Worm (Caenorhabditis elegans) whole organism, L1 larva: Measurements from ENCODE around the gene lmbr-1.

Experiments
- C16A3.4 ChIP-seq: fragments of 150-350 bp; optimal IDR thresholded peaks from 2 replicates; lab custom pipeline; 2014; ENCODE audit warnings: missing biosample characterization, missing genetic modification characterization
- F16B12.6 ChIP-seq: fragments of 150-350 bp; optimal IDR thresholded peaks from 2 replicates; lab custom pipeline; 2014; ENCODE audit warnings: missing biosample characterization, missing genetic modification characterization
- aha-1 ChIP-seq: fragments of 150-350 bp; optimal IDR thresholded peaks from 2 replicates; lab custom pipeline; 2014; ENCODE audit warnings: missing biosample characterization, missing genetic modification characterization
- alr-1 ChIP-seq: fragments of 200-800 bp; sonication (Bioruptor generic); optimal IDR thresholded peaks from 2 replicates; lab custom pipeline; 2018; ENCODE audit warnings: borderline replicate concordance, mild to moderate bottlenecking, missing genetic modification characterization, missing compliant biosample characterization
- aly-2 ChIP-seq: fragments of 150-350 bp; optimal IDR thresholded peaks from 2 replicates; lab custom pipeline; 2014; ENCODE audit warnings: missing biosample characterization, missing genetic modification characterization
- ama-1 ChIP-seq: fragments of 150-350 bp; optimal IDR thresholded peaks from 2 replicates; lab custom pipeline; 2014
- blmp-1 ChIP-seq: fragments of 150-350 bp; optimal IDR thresholded peaks from 2 replicates; lab custom pipeline; 2014; ENCODE audit warnings: missing biosample characterization, missing genetic modification characterization
- ceh-63 ChIP-seq: fragments of 200-800 bp; sonication (Bioruptor generic); optimal IDR thresholded peaks from 2 replicates; lab custom pipeline; 2018; ENCODE audit warnings: mild to moderate bottlenecking, missing genetic modification characterization, missing compliant biosample characterization
- ceh-88 ChIP-seq: fragments of 200-800 bp; sonication (Bioruptor generic); IDR thresholded peaks from 2 replicates; pipeline ENCODE4 v1.3.6; 2022; ENCODE audit warnings: missing genetic modification characterization, missing compliant biosample characterization
- dsc-1 ChIP-seq: sonication (generic microtip); optimal IDR thresholded peaks from 2 replicates; lab custom pipeline; 2016; ENCODE audit warnings: mild to moderate bottlenecking, missing genetic modification characterization, missing compliant biosample characterization
- efl-1 ChIP-seq, 4 experiments: fragments of 150-350 bp; optimal IDR thresholded peaks in 3 of 4; peaks in 1 of 4; 1 replicate in 1 of 4; 2 replicates in 3 of 4; lab custom pipeline; 2014; ENCODE audit warnings: missing biosample characterization in 2 of 4, missing genetic modification characterization in 2 of 4, missing genetic modification reagents in 2 of 4
- efl-3 ChIP-seq: fragments of 200-800 bp; sonication (Bioruptor generic); optimal IDR thresholded peaks from 2 replicates; lab custom pipeline; 2018; ENCODE audit warnings: mild to moderate bottlenecking, missing genetic modification characterization, missing compliant biosample characterization
- egl-27 ChIP-seq, 2 experiments: fragments of 150-350 bp in 1 of 2; sonication (generic microtip); optimal IDR thresholded peaks; 3 replicates each; lab custom pipeline; 2017 to 2018; ENCODE audit warnings: missing biosample characterization in 2 of 2, missing genetic modification characterization in 2 of 2, missing genetic modification reagents in 2 of 2
- elt-2 ChIP-seq: sonication (generic microtip); optimal IDR thresholded peaks from 2 replicates; lab custom pipeline; 2016; ENCODE audit warnings: missing genetic modification characterization, mild to moderate bottlenecking, inconsistent platforms, missing compliant biosample characterization, missing genetic modification reagents
- elt-3 ChIP-seq, 6 experiments: fragments of 150-350 bp in 1 of 6; sonication (generic microtip); optimal IDR thresholded peaks; 2 replicates each; lab custom pipeline; 2017 to 2018; ENCODE audit warnings: missing biosample characterization in 6 of 6, missing genetic modification characterization in 6 of 6, inconsistent platforms in 1 of 6
- ets-5 ChIP-seq: fragments of 200-800 bp; sonication (Bioruptor generic); IDR thresholded peaks from 2 replicates; pipeline ENCODE4 v1.3.6; 2022; ENCODE audit warnings: missing genetic modification characterization, missing compliant biosample characterization
- fkh-10 ChIP-seq: sonication (generic microtip); optimal IDR thresholded peaks from 2 replicates; lab custom pipeline; 2017; ENCODE audit warnings: missing biosample characterization, missing genetic modification reagents, missing genetic modification characterization
- fkh-4 ChIP-seq: sonication (generic microtip); optimal IDR thresholded peaks from 2 replicates; lab custom pipeline; 2016; ENCODE audit warnings: missing compliant biosample characterization, missing genetic modification characterization, borderline replicate concordance
- hpl-2 ChIP-seq: fragments of 150-350 bp; optimal IDR thresholded peaks from 2 replicates; lab custom pipeline; 2014; ENCODE audit warnings: missing biosample characterization, missing genetic modification reagents, missing genetic modification characterization
- irx-1 ChIP-seq: sonication (generic microtip); optimal IDR thresholded peaks from 2 replicates; lab custom pipeline; 2016; ENCODE audit warnings: missing genetic modification characterization, missing compliant biosample characterization
- isw-1 ChIP-seq: fragments of 200-800 bp; sonication (Bioruptor generic); IDR thresholded peaks from 2 replicates; pipeline ENCODE4 v1.3.6; 2022; ENCODE audit warnings: missing genetic modification characterization, missing compliant biosample characterization
- lin-15B ChIP-seq: fragments of 150-350 bp; sonication (generic microtip); optimal IDR thresholded peaks from 3 replicates; lab custom pipeline; 2014; ENCODE audit warnings: missing biosample characterization, missing genetic modification characterization
- lin-35 ChIP-seq, 2 experiments: fragments of 150-350 bp; optimal IDR thresholded peaks; 2 replicates each; lab custom pipeline; 2014; ENCODE audit warnings: missing biosample characterization in 2 of 2, missing genetic modification characterization in 2 of 2, missing genetic modification reagents in 2 of 2
- lin-39 ChIP-seq: fragments of 150-350 bp; optimal IDR thresholded peaks from 2 replicates; lab custom pipeline; 2014; ENCODE audit warnings: missing biosample characterization, missing genetic modification reagents, missing genetic modification characterization
- lir-3 ChIP-seq: sonication (generic microtip); optimal IDR thresholded peaks from 2 replicates; lab custom pipeline; 2016; ENCODE audit warnings: mild to moderate bottlenecking, missing genetic modification characterization, moderate library complexity, missing compliant biosample characterization; ENCODE audit not compliant: poor library complexity
- lsy-2 ChIP-seq, 2 experiments: fragments of 150-350 bp; optimal IDR thresholded peaks; 2 replicates each; lab custom pipeline; 2014; ENCODE audit warnings: missing biosample characterization in 2 of 2, missing genetic modification characterization in 2 of 2
- mab-9 ChIP-seq: fragments of 200-800 bp; sonication (Bioruptor generic); IDR thresholded peaks from 2 replicates; pipeline ENCODE4 v1.3.6; 2022; ENCODE audit warnings: missing genetic modification reagents, missing genetic modification characterization, missing compliant biosample characterization
- nhr-12 ChIP-seq: sonication (generic microtip); optimal IDR thresholded peaks from 2 replicates; lab custom pipeline; 2017; ENCODE audit warnings: missing biosample characterization, missing genetic modification characterization
- nhr-19 ChIP-seq: fragments of 200-800 bp; sonication (Bioruptor generic); conservative IDR thresholded peaks from 2 replicates; pipeline ENCODE4 v1.3.6; 2022; ENCODE audit warnings: missing genetic modification characterization, missing compliant biosample characterization
- nhr-20 ChIP-seq: sonication (generic microtip); optimal IDR thresholded peaks from 2 replicates; lab custom pipeline; 2016; ENCODE audit warnings: mild to moderate bottlenecking, missing genetic modification characterization, missing compliant biosample characterization
- nhr-237 ChIP-seq: fragments of 150-350 bp; optimal IDR thresholded peaks from 2 replicates; lab custom pipeline; 2014; ENCODE audit warnings: missing biosample characterization, missing genetic modification characterization
- nhr-47 ChIP-seq: sonication (generic microtip); optimal IDR thresholded peaks from 2 replicates; lab custom pipeline; 2016; ENCODE audit warnings: mild to moderate bottlenecking, missing genetic modification characterization, moderate library complexity, missing compliant biosample characterization
- nhr-76 ChIP-seq: sonication (generic microtip); optimal IDR thresholded peaks from 2 replicates; lab custom pipeline; 2017; ENCODE audit warnings: missing biosample characterization, missing genetic modification characterization
- nhr-77 ChIP-seq: fragments of 150-350 bp; optimal IDR thresholded peaks from 2 replicates; lab custom pipeline; 2014; ENCODE audit warnings: missing biosample characterization, missing genetic modification characterization
- nhr-84 ChIP-seq: sonication (generic microtip); optimal IDR thresholded peaks from 2 replicates; lab custom pipeline; 2017; ENCODE audit warnings: missing biosample characterization, missing genetic modification characterization
- nhr-85 ChIP-seq: sonication (generic microtip); peaks from one replicate; lab custom pipeline; 2016; ENCODE audit warnings: missing genetic modification characterization, inconsistent platforms, missing compliant biosample characterization
- nhr-90 ChIP-seq: sonication (generic microtip); optimal IDR thresholded peaks from 2 replicates; lab custom pipeline; 2016; ENCODE audit warnings: mild to moderate bottlenecking, missing genetic modification characterization, missing compliant biosample characterization; ENCODE audit not compliant: poor library complexity
- pag-3 ChIP-seq: sonication (generic microtip); optimal IDR thresholded peaks from 2 replicates; lab custom pipeline; 2017; ENCODE audit warnings: missing genetic modification characterization, mild to moderate bottlenecking, missing compliant biosample characterization, antibody characterized with exemption, borderline replicate concordance; ENCODE audit not compliant: insufficient read depth
- pax-3 ChIP-seq: fragments of 200-800 bp; sonication (Bioruptor generic); optimal IDR thresholded peaks from 2 replicates; lab custom pipeline; 2018; ENCODE audit warnings: mild to moderate bottlenecking, missing genetic modification characterization, moderate library complexity, missing compliant biosample characterization
- pqm-1 ChIP-seq: sonication (generic microtip); optimal IDR thresholded peaks from 3 replicates; lab custom pipeline; 2017; ENCODE audit warnings: missing biosample characterization, missing genetic modification characterization
- skn-1 ChIP-seq: fragments of 150-350 bp; optimal IDR thresholded peaks from 2 replicates; lab custom pipeline; 2014; ENCODE audit warnings: missing biosample characterization, missing genetic modification characterization
- sox-4 ChIP-seq: sonication (generic microtip); optimal IDR thresholded peaks from 2 replicates; lab custom pipeline; 2016; ENCODE audit warnings: missing genetic modification characterization, missing compliant biosample characterization
- sptf-1 ChIP-seq: fragments of 150-350 bp; optimal IDR thresholded peaks from 2 replicates; lab custom pipeline; 2014; ENCODE audit warnings: missing biosample characterization, missing genetic modification characterization
- sup-37 ChIP-seq: fragments of 200-800 bp; sonication (Bioruptor generic); optimal IDR thresholded peaks from 2 replicates; lab custom pipeline; 2018; ENCODE audit warnings: mild to moderate bottlenecking, missing genetic modification characterization, missing compliant biosample characterization
- swsn-7 ChIP-seq: sonication (generic microtip); optimal IDR thresholded peaks from 2 replicates; lab custom pipeline; 2016; ENCODE audit warnings: missing genetic modification characterization, missing compliant biosample characterization
- tbx-2 ChIP-seq: sonication (generic microtip); optimal IDR thresholded peaks from 2 replicates; lab custom pipeline; 2016; ENCODE audit warnings: missing genetic modification characterization, missing compliant biosample characterization
- tlp-1 ChIP-seq: fragments of 150-350 bp; optimal IDR thresholded peaks from 2 replicates; lab custom pipeline; 2014; ENCODE audit warnings: missing biosample characterization, missing genetic modification characterization
- unc-130 ChIP-seq: fragments of 150-350 bp; optimal IDR thresholded peaks from 2 replicates; lab custom pipeline; 2017; ENCODE audit warnings: missing biosample characterization, missing genetic modification characterization, inconsistent platforms
- unc-30 ChIP-seq: sonication (generic microtip); optimal IDR thresholded peaks from 2 replicates; lab custom pipeline; 2017; ENCODE audit warnings: missing biosample characterization, missing genetic modification characterization
- unc-62 ChIP-seq: fragments of 150-350 bp; optimal IDR thresholded peaks from 2 replicates; lab custom pipeline; 2014; ENCODE audit warnings: missing biosample characterization, missing genetic modification reagents, missing genetic modification characterization
- unc-98 ChIP-seq: fragments of 200-800 bp; sonication (Bioruptor generic); IDR thresholded peaks from 2 replicates; pipeline ENCODE4 v1.3.6; 2022; ENCODE audit warnings: missing genetic modification characterization, missing compliant biosample characterization
- xbp-1 ChIP-seq: sonication (generic microtip); optimal IDR thresholded peaks from 2 replicates; lab custom pipeline; 2016; ENCODE audit warnings: missing genetic modification characterization, missing compliant biosample characterization
- zag-1 ChIP-seq: fragments of 150-350 bp; optimal IDR thresholded peaks from 2 replicates; lab custom pipeline; 2014; ENCODE audit warnings: missing biosample characterization, missing genetic modification characterization
- ztf-11 ChIP-seq, 2 experiments: sonication (generic microtip); optimal IDR thresholded peaks; 2 replicates each; lab custom pipeline; 2016 to 2017; ENCODE audit warnings: missing genetic modification characterization in 2 of 2, missing biosample characterization in 1 of 2, missing compliant biosample characterization in 1 of 2

The lmbr-1 gene

ce11 chrIII:8411976-8412375 is 39.9 kb downstream of the lmbr-1 start:
- no peak for TF ChIP-seq aly-2 (tag; lab: Kevin White, UChicago)
- no peak for TF ChIP-seq sox-4 (tag; lab: Kevin White, UChicago)
- no peak for TF ChIP-seq nhr-76 (tag; lab: Kevin White, UChicago)
- no peak for TF ChIP-seq unc-130
- TF ChIP-seq nhr-237 (tag; lab: Kevin White, UChicago) = no peak
- TF ChIP-seq ets-5 (GFP tag; lab: Robert Waterston, UW) = no peak
- TF ChIP-seq nhr-20 (tag; lab: Kevin White, UChicago) = peak; percentile 55
- peak; percentile 52 for TF ChIP-seq nhr-47
- no peak for TF ChIP-seq pqm-1 (tag; lab: Kevin White, UChicago)
- no peak for TF ChIP-seq irx-1
- no peak for TF ChIP-seq unc-30 (tag; lab: Kevin White, UChicago)
- no peak for TF ChIP-seq egl-27 (tag; optimal IDR thresholded peaks at IDR 0.05; lab: Kevin White, UChicago)
- TF ChIP-seq zag-1 (tag; lab: Kevin White, UChicago) = no peak
- TF ChIP-seq unc-98 (GFP tag; lab: Robert Waterston, UW) = no peak
- TF ChIP-seq isw-1 (GFP tag; lab: Robert Waterston, UW) = peak; percentile 43
- peak; percentile 67 to 77 for TF ChIP-seq lin-35 (GFP tag; optimal IDR thresholded peaks at IDR 0.05; lab: Kevin White, UChicago)
- TF ChIP-seq nhr-90 (tag; lab: Kevin White, UChicago) = peak; percentile 22
- TF ChIP-seq pag-3 (tag; lab: Kevin White, UChicago) = no peak
- TF ChIP-seq nhr-77 (tag; lab: Kevin White, UChicago) = peak; percentile 35
- no peak for TF ChIP-seq lir-3
- TF ChIP-seq nhr-19 (GFP tag; lab: Robert Waterston, UW) = peak; percentile 35
- peak; percentile 58 for TF ChIP-seq swsn-7
- no peak for TF ChIP-seq alr-1 (tag; lab: Kevin White, UChicago)
- TF ChIP-seq efl-1 (optimal IDR thresholded peaks at IDR 0.05; lab: Kevin White, UChicago) = peak; percentile 58 to 77
- TF ChIP-seq efl-1 (GFP tag; optimal IDR thresholded peaks at IDR 0.05 in 1 of 2; lab: Kevin White, UChicago) = peak; percentile 57 to 77
- no peak for TF ChIP-seq unc-62 (GFP tag; lab: Kevin White, UChicago)
- TF ChIP-seq aha-1 (tag; lab: Kevin White, UChicago) = no peak
- no peak for TF ChIP-seq dsc-1 (tag; lab: Kevin White, UChicago)
- TF ChIP-seq sup-37 (GFP tag; lab: Kevin White, UChicago) = no peak
- no peak for TF ChIP-seq nhr-84 (tag; lab: Kevin White, UChicago)
- TF ChIP-seq lin-39 = no peak
- TF ChIP-seq C16A3.4 (tag; lab: Kevin White, UChicago) = no peak
- TF ChIP-seq elt-2 (tag; lab: Kevin White, UChicago) = peak; percentile 24
- TF ChIP-seq lin-15B (tag; lab: Kevin White, UChicago) = peak; percentile 24
- no peak for TF ChIP-seq fkh-4 (tag; lab: Kevin White, UChicago)
- TF ChIP-seq nhr-85 = no peak
- TF ChIP-seq blmp-1 (tag; lab: Kevin White, UChicago) = peak; percentile 85
- peak; percentile 84 to 93 for TF ChIP-seq lsy-2 (tag; optimal IDR thresholded peaks at IDR 0.05; lab: Kevin White, UChicago)
- TF ChIP-seq F16B12.6 (tag; lab: Kevin White, UChicago) = peak; percentile 35
- TF ChIP-seq ztf-11 (tag; optimal IDR thresholded peaks at IDR 0.05; lab: Kevin White, UChicago) = no peak
- no peak for TF ChIP-seq ceh-88 (GFP tag; lab: Robert Waterston, UW)
- no peak for TF ChIP-seq tlp-1
- peak; percentile 88 for TF ChIP-seq skn-1
- no peak for TF ChIP-seq hpl-2 (GFP tag; lab: Kevin White, UChicago)
- TF ChIP-seq sptf-1 = no peak
- TF ChIP-seq ceh-63 (GFP tag; lab: Kevin White, UChicago) = no peak
- TF ChIP-seq pax-3 (tag; lab: Kevin White, UChicago) = no peak
- peak; percentile 44 for TF ChIP-seq xbp-1 (tag; lab: Kevin White, UChicago)
- no peak for TF ChIP-seq efl-3 (GFP tag; lab: Kevin White, UChicago)
- TF ChIP-seq fkh-10 (GFP tag; lab: Kevin White, UChicago) = peak; percentile 54
- TF ChIP-seq nhr-12 = no peak
- TF ChIP-seq ama-1 (lab: Kevin White, UChicago) = no peak
- no peak for TF ChIP-seq mab-9 (GFP tag; lab: Robert Waterston, UW)
- no peak for TF ChIP-seq elt-3 (tag; optimal IDR thresholded peaks at IDR 0.05; lab: Kevin White, UChicago)
- peak; percentile 38 for TF ChIP-seq tbx-2 (tag; lab: Kevin White, UChicago)
